Worm (Caenorhabditis elegans): ENCODE measurements around the gene acn-1.

- TF ChIP-seq ama-1 (optimal IDR thresholded peaks at IDR 0.05) (no peak), pha-4 (tag; optimal IDR thresholded peaks at IDR 0.05) (no peak), egl-27 (tag; optimal IDR thresholded peaks at IDR 0.05) (no peak), ZK546.5 (tag; optimal IDR thresholded peaks at IDR 0.05) (no peak)
Measured at ce11 chrX:5079297-5079696, 17.6 kb downstream of the acn-1 start.

All from whole organism, L3 larva.